Worm (Caenorhabditis elegans): Measurements from ENCODE around the gene BE10.5.

DNA sequence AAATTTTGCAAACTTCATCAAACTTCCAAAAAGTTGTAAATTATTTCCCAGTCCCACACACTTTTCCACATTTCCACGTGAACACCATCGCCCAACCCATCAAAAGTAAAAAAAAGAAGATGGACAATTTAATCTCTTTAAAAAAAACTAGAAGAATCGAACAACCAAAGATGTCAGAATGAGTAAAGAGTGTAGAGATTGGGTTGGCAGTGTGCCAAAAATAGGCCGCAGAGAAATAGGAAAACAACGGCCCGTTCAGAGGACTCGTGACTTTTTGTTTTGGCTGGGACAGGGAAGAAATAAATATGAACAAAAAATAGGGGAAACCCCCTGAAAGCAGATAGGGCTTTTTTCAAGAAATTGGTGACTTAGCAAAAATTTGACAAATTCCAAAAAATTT lies 36.2 kb upstream of the BE10.5 start:
- TF ChIP-seq attf-4 (tag; optimal IDR thresholded peaks at IDR 0.05), result no peak
- TF ChIP-seq nhr-11 (tag; optimal IDR thresholded peaks at IDR 0.05), result no peak
- TF ChIP-seq lin-39 (tag; optimal IDR thresholded peaks at IDR 0.05), result no peak
- no peak for TF ChIP-seq nhr-76 (tag; optimal IDR thresholded peaks at IDR 0.05)
- TF ChIP-seq ZK546.5 (tag; optimal IDR thresholded peaks at IDR 0.05), result no peak
- no peak for TF ChIP-seq lin-29 (GFP tag; IDR thresholded peaks at IDR 0.05)
- no peak for TF ChIP-seq pqm-1 (tag; optimal IDR thresholded peaks at IDR 0.05)
- TF ChIP-seq lsy-2 (tag; optimal IDR thresholded peaks at IDR 0.05), result peak in 1 of 2 experiments; percentile 48
- no peak for TF ChIP-seq ztf-11 (tag; optimal IDR thresholded peaks at IDR 0.05)
- TF ChIP-seq mep-1 (tag; optimal IDR thresholded peaks at IDR 0.05), result peak; percentile 19
